Worm (Caenorhabditis elegans): Measurements from ENCODE around the gene F59B2.15.

The F59B2.15 gene

ce11 chrIII:8971255-8972020 is 31.0 kb downstream of the F59B2.15 start, which contains the start of the genes eif-3.D and R08D7.4 (continued):
- TF ChIP-seq ceh-30 (tag; optimal IDR thresholded peaks at IDR 0.05) = peak; percentile 37
- TF ChIP-seq dmd-4 (tag; optimal IDR thresholded peaks at IDR 0.05; ENCODE audit: borderline replicate concordance) = no peak
- TF ChIP-seq ceh-2 (tag; optimal IDR thresholded peaks at IDR 0.05) = peak; percentile 36
- no peak for TF ChIP-seq odd-2 (tag; optimal IDR thresholded peaks at IDR 0.05)
- peak; percentile 20 for TF ChIP-seq tbx-7 (tag; optimal IDR thresholded peaks at IDR 0.05)
- TF ChIP-seq che-1 (tag; optimal IDR thresholded peaks at IDR 0.05) = peak; percentile 34
- no peak for TF ChIP-seq rnt-1 (tag; optimal IDR thresholded peaks at IDR 0.05)
- TF ChIP-seq npax-4 (tag; optimal IDR thresholded peaks at IDR 0.05) = no peak
- TF ChIP-seq ceh-19 (GFP tag; optimal IDR thresholded peaks at IDR 0.05) = peak; percentile 14
- TF ChIP-seq pat-9 (tag; optimal IDR thresholded peaks at IDR 0.05) = peak; percentile 26
- TF ChIP-seq nhr-11 (tag; optimal IDR thresholded peaks at IDR 0.05) = no peak
- TF ChIP-seq lim-6 (tag; optimal IDR thresholded peaks at IDR 0.05) = no peak
- TF ChIP-seq gmeb-2 (tag; optimal IDR thresholded peaks at IDR 0.05) = peak; percentile 42
- TF ChIP-seq nhr-232 (tag; optimal IDR thresholded peaks at IDR 0.05) = peak; percentile 20
- peak; percentile 29 for TF ChIP-seq ets-4 (tag; optimal IDR thresholded peaks at IDR 0.05)
- TF ChIP-seq T23F11.4 (GFP tag; optimal IDR thresholded peaks at IDR 0.05) = no peak
- no peak for TF ChIP-seq pag-3 (tag; optimal IDR thresholded peaks at IDR 0.05; ENCODE audit: borderline replicate concordance)
- peak; percentile 31 for TF ChIP-seq sox-4 (tag; optimal IDR thresholded peaks at IDR 0.05)
- TF ChIP-seq ref-2 (tag; optimal IDR thresholded peaks at IDR 0.05) = no peak
- TF ChIP-seq C38D4.7 (GFP tag; optimal IDR thresholded peaks at IDR 0.05) = peak; percentile 3
- TF ChIP-seq syd-9 (tag; optimal IDR thresholded peaks at IDR 0.05) = peak; percentile 61

DNA sequence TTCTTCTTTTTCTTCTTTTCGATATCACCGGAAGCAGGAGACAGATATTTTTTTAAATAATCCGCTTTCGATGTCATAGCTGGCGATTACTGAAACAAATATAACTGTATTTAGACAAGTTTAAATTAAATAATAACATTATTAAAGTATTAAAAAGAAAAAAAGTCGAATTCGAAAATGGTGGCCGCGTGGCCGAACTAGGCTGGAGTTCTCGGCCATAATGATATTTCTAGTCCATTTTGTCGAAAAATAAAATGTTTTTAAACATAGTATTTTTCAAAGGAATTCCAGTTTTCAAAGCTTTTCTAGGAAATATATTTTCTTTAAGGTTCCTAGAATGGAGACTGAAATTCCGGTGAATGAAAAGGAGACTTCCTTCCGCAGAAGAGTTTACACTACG is 34.8 kb downstream of the F59B2.15 start, which contains the start of the genes bud-13 and rpap-2:
TSS of gene bud-13 (minus strand) at position 89 of the 400 bp plus-strand sequence.
TSS of gene rpap-2 (plus strand) at position 329 of the 400 bp plus-strand sequence.
- TF ChIP-seq hlh-8 (tag; optimal IDR thresholded peaks at IDR 0.05) (peak; percentile 22), ceh-31 (tag; optimal IDR thresholded peaks at IDR 0.05) (peak; percentile 46), npax-4 (tag; optimal IDR thresholded peaks at IDR 0.05) (no peak), zip-5 (tag; optimal IDR thresholded peaks at IDR 0.05) (peak; percentile 15), ceh-2 (tag; optimal IDR thresholded peaks at IDR 0.05) (peak; percentile 8), tbx-2 (tag; optimal IDR thresholded peaks at IDR 0.05) (peak; percentile 36), ceh-45 (GFP tag; IDR thresholded peaks at IDR 0.05) (no peak)

DNA sequence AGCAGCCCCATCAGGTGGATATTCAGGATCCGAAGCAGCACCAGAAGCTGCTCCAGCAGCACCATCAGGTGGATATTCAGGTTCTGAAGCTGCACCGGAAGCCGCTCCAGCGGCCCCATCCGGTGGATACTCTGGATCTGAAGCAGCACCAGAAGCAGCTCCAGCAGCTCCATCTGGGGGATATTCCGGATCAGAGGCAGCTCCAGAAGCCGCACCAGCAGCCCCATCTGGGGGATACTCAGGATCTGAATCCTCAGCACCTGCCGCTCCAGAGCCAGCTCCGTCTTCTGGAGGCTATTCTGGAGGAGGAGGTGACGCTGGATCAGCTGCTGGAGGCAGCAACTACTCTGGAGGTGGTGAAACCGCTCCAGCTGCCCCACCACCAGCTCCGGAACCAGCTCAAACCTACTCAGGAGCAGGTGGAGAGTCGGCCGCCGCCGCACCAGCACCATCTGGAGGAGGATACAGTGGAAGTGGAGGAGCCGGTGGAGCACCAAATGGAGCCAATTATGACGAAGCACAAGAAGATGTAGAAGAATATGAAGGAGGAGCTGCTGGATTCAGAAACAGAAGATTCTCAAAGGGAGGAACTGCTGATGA is 37.7 kb downstream of the F59B2.15 start:
- TF ChIP-seq dve-1 (tag; optimal IDR thresholded peaks at IDR 0.05) = peak; percentile 43
- no peak for TF ChIP-seq ceh-6 (GFP tag; optimal IDR thresholded peaks at IDR 0.05)

- TF ChIP-seq hlh-15 (tag; optimal IDR thresholded peaks at IDR 0.05) = no peak
- TF ChIP-seq nhr-11 (tag; optimal IDR thresholded peaks at IDR 0.05) = no peak
- TF ChIP-seq ceh-6 (GFP tag; optimal IDR thresholded peaks at IDR 0.05) = no peak
- no peak for TF ChIP-seq elt-2 (tag; optimal IDR thresholded peaks at IDR 0.05)
- no peak for TF ChIP-seq unc-3 (GFP tag; conservative IDR thresholded peaks at IDR 0.05)
- no peak for TF ChIP-seq unc-3 (tag; optimal IDR thresholded peaks at IDR 0.05)
- TF ChIP-seq pros-1 (tag; optimal IDR thresholded peaks at IDR 0.05) = no peak
- no peak for TF ChIP-seq Y22D7AL.16 (tag; optimal IDR thresholded peaks at IDR 0.05)
- no peak for TF ChIP-seq tbx-2 (tag; optimal IDR thresholded peaks at IDR 0.05)
- TF ChIP-seq ceh-34 (tag; optimal IDR thresholded peaks at IDR 0.05) = no peak
- TF ChIP-seq pat-9 (tag; optimal IDR thresholded peaks at IDR 0.05) = no peak
- no peak for TF ChIP-seq zip-5 (tag; optimal IDR thresholded peaks at IDR 0.05)
- no peak for TF ChIP-seq ceh-2 (tag; optimal IDR thresholded peaks at IDR 0.05)
- no peak for TF ChIP-seq K09A11.1 (tag; optimal IDR thresholded peaks at IDR 0.05; ENCODE audit: insufficient read depth)
- no peak for TF ChIP-seq ceh-30 (tag; optimal IDR thresholded peaks at IDR 0.05)
- no peak for TF ChIP-seq che-1 (tag; optimal IDR thresholded peaks at IDR 0.05)
- TF ChIP-seq tbx-7 (tag; optimal IDR thresholded peaks at IDR 0.05) = no peak
- no peak for TF ChIP-seq T23F11.4 (GFP tag; optimal IDR thresholded peaks at IDR 0.05)
- TF ChIP-seq unc-55 (GFP tag; optimal IDR thresholded peaks at IDR 0.05) = no peak
Measured at ce11 chrIII:8962475-8962874, 40.0 kb downstream of the F59B2.15 start.
